Fruit fly (Drosophila melanogaster): ENCODE results near the gene eIF2Bbeta.

The eIF2Bbeta gene

DNA sequence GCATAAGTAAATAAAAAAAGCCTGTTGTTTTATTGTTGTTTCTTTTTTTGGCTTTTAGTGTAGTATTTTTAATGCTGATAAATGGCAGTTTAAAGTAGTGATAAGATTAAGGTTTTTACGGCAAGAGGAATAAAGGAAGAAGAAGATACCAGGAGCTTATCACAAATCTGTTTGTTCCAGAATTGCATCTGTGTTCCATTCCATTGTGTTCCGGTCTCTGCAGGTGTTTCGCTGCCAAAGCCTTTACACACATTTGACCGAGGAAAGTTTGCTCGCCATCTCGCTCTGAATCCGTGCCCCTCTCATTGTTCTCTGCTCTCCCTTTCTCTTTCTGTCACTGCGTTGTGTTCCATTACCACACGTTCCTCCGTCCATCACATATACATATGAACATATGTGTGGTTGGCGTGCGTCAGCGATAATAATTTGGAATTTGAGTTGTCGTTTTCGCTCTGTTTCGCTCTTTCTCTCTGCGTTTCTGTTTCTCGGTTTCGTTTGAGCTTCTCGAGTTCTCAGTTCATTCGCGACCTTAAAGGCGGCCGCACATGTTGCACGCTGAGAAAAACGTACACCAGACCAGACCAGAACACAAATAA lies 46.0 kb upstream of the eIF2Bbeta start (continued):
- TF ChIP-seq Gsc (GFP tag; IDR thresholded peaks at IDR 0.05): no peak
- no peak for TF ChIP-seq gcm2 (GFP tag; optimal IDR thresholded peaks at IDR 0.05)
- no peak for TF ChIP-seq vfl (GFP tag; optimal IDR thresholded peaks at IDR 0.05)
- TF ChIP-seq Dp (GFP tag; optimal IDR thresholded peaks at IDR 0.05): no peak
- TF ChIP-seq Hr78 (GFP tag; optimal IDR thresholded peaks at IDR 0.05): no peak
- TF ChIP-seq Hey (tag; optimal IDR thresholded peaks at IDR 0.05): no peak
- no peak for TF ChIP-seq CG1529 (GFP tag; optimal IDR thresholded peaks at IDR 0.05)
- TF ChIP-seq HLH54F (GFP tag; optimal IDR thresholded peaks at IDR 0.05): no peak
- no peak for TF ChIP-seq danr (GFP tag; IDR thresholded peaks at IDR 0.05)
- no peak for TF ChIP-seq abd-A (tag; optimal IDR thresholded peaks at IDR 0.05)
- TF ChIP-seq E2f1 (GFP tag; IDR thresholded peaks at IDR 0.05): no peak
- TF ChIP-seq cato (GFP tag; optimal IDR thresholded peaks at IDR 0.05; ENCODE audit: borderline replicate concordance): no peak
- TF ChIP-seq gce (GFP tag; IDR thresholded peaks at IDR 0.05): no peak
- TF ChIP-seq B-H2 (GFP tag; optimal IDR thresholded peaks at IDR 0.05): no peak
- TF ChIP-seq CG17328 (GFP tag; IDR thresholded peaks at IDR 0.05): no peak
- TF ChIP-seq CG18262 (tag; optimal IDR thresholded peaks at IDR 0.05): no peak
- TF ChIP-seq ato (GFP tag; IDR thresholded peaks at IDR 0.05; ENCODE audit: partially characterized antibody): no peak
- no peak for TF ChIP-seq CG8924 (tag; optimal IDR thresholded peaks at IDR 0.05)
- no peak for TF ChIP-seq CG10321 (GFP tag; IDR thresholded peaks at IDR 0.05)
- TF ChIP-seq CG12155 (GFP tag; optimal IDR thresholded peaks at IDR 0.05): no peak
- TF ChIP-seq CG2202 (tag; optimal IDR thresholded peaks at IDR 0.05): no peak
- peak; percentile 45 for TF ChIP-seq Blimp-1 (GFP tag; optimal IDR thresholded peaks at IDR 0.05)
- TF ChIP-seq Med (GFP tag): peak; percentile 29
- no peak for TF ChIP-seq Eip74EF (GFP tag; optimal IDR thresholded peaks at IDR 0.05)
- TF ChIP-seq Meics (GFP tag; optimal IDR thresholded peaks at IDR 0.05): no peak
- no peak for TF ChIP-seq CG4424 (GFP tag; optimal IDR thresholded peaks at IDR 0.05)
- TF ChIP-seq CkIIα-i1 (GFP tag; IDR thresholded peaks at IDR 0.05): no peak
- TF ChIP-seq CG4282 (GFP tag; optimal IDR thresholded peaks at IDR 0.05): no peak
- TF ChIP-seq CG7745 (tag; optimal IDR thresholded peaks at IDR 0.05): no peak
- no peak for TF ChIP-seq Hsf (GFP tag; optimal IDR thresholded peaks at IDR 0.05)
- TF ChIP-seq CG10565 (GFP tag; optimal IDR thresholded peaks at IDR 0.05): no peak
- TF ChIP-seq CG8765 (GFP tag; IDR thresholded peaks at IDR 0.05): no peak
- no peak for TF ChIP-seq CG15479 (GFP tag; optimal IDR thresholded peaks at IDR 0.05)
- no peak for TF ChIP-seq CG18619 (GFP tag; optimal IDR thresholded peaks at IDR 0.05)
- no peak for TF ChIP-seq CG17829 (tag; optimal IDR thresholded peaks at IDR 0.05)
- TF ChIP-seq CG7786 (GFP tag; optimal IDR thresholded peaks at IDR 0.05): no peak
- TF ChIP-seq dati (GFP tag; IDR thresholded peaks at IDR 0.05): no peak
- no peak for TF ChIP-seq CG10543 (GFP tag; optimal IDR thresholded peaks at IDR 0.05)
- no peak for TF ChIP-seq CG32767 (GFP tag; IDR thresholded peaks at IDR 0.05)
- TF ChIP-seq gt (GFP tag; IDR thresholded peaks at IDR 0.05): no peak
- no peak for TF ChIP-seq CG30431 (GFP tag; optimal IDR thresholded peaks at IDR 0.05)
- no peak for TF ChIP-seq MBD-R2 (GFP tag; IDR thresholded peaks at IDR 0.05)
- no peak for TF ChIP-seq toy (GFP tag; IDR thresholded peaks at IDR 0.05)
- TF ChIP-seq slbo (GFP tag; IDR thresholded peaks at IDR 0.05): no peak
- no peak for TF ChIP-seq pita (GFP tag; optimal IDR thresholded peaks at IDR 0.05)
- TF ChIP-seq Dbx (GFP tag; IDR thresholded peaks at IDR 0.05): no peak
- TF ChIP-seq gcm (GFP tag; optimal IDR thresholded peaks at IDR 0.05): no peak
- no peak for TF ChIP-seq croc (GFP tag; conservative IDR thresholded peaks at IDR 0.05)
- TF ChIP-seq CG15696 (tag; optimal IDR thresholded peaks at IDR 0.05): no peak
- TF ChIP-seq MTF-1 (GFP tag; optimal IDR thresholded peaks at IDR 0.05; ENCODE audit: borderline replicate concordance): no peak
- no peak for TF ChIP-seq sna (GFP tag; IDR thresholded peaks at IDR 0.05; ENCODE audit: partially characterized antibody)
